Worm (Caenorhabditis elegans) whole organism, L4/young adult: ENCODE measurements around the gene sru-13.
"Not testable (repeated sequence)": the region's sequence is repeated elsewhere in the genome, so short reads cannot be mapped to it uniquely, and the experiment has no call there.

ENCODE experiments used
- W03F9.2 ChIP-seq: fragments of 150-350 bp; optimal IDR thresholded peaks from 2 replicates; lab custom pipeline; 2014; ENCODE audit warnings: missing biosample characterization, missing genetic modification characterization
- dao-5 ChIP-seq: sonication (generic microtip); optimal IDR thresholded peaks from 2 replicates; lab custom pipeline; 2016; ENCODE audit warnings: missing genotype, missing genetic modification characterization, moderate library complexity, missing compliant biosample characterization
- him-1 ChIP-seq: sonication (generic microtip); optimal IDR thresholded peaks from 2 replicates; lab custom pipeline; 2016; ENCODE audit warnings: missing genotype, missing genetic modification reagents, missing genetic modification characterization, missing compliant biosample characterization

- not testable (repeated sequence) for TF ChIP-seq him-1; W03F9.2 (tag; lab: Kevin White, UChicago); dao-5
These were observed 17.0 kb downstream of the sru-13 start, which contains the start of gene sru-17 for ce11 chrIV:12505397-12505796.
